Fruit fly (Drosophila melanogaster): ENCODE data around the gene eIF2D.

eIF2D gene

dm6 chr3R:29122817-29123611, 28.6 kb downstream of the eIF2D start, which contains the start of the genes yem and Ctl2 (continued):
- TF ChIP-seq CG6854 (GFP tag; optimal IDR thresholded peaks at IDR 0.05) (no peak), CG6175 (GFP tag; IDR thresholded peaks at IDR 0.05) (peak; percentile 69; the same call in 2 of the 3 replicates), CG1647 (GFP tag; optimal IDR thresholded peaks at IDR 0.05) (peak; percentile 61), lilli (GFP tag; optimal IDR thresholded peaks at IDR 0.05) (peak; percentile 90), CG10209 (GFP tag; optimal IDR thresholded peaks at IDR 0.05) (peak; percentile 46), Lim3 (GFP tag; IDR thresholded peaks at IDR 0.05) (no peak), pum (GFP tag; optimal IDR thresholded peaks at IDR 0.05) (peak; percentile 83), CG7556 (GFP tag; optimal IDR thresholded peaks at IDR 0.05) (peak; percentile 78), fd3F (GFP tag; optimal IDR thresholded peaks at IDR 0.05) (peak; percentile 10), CG1602 (GFP tag; optimal IDR thresholded peaks at IDR 0.05) (peak; percentile 65), ash1 (GFP tag; optimal IDR thresholded peaks at IDR 0.05) (peak; percentile 57), Neu2 (GFP tag; optimal IDR thresholded peaks at IDR 0.05; ENCODE audit: borderline replicate concordance) (peak; percentile 45), CG11247 (GFP tag; IDR thresholded peaks at IDR 0.05) (peak; percentile 50), CG8765 (GFP tag; IDR thresholded peaks at IDR 0.05) (0 out of 2 replicates have a peak, but pooled peaks have one; percentile 7), CG16863 (GFP tag; optimal IDR thresholded peaks at IDR 0.05) (peak; percentile 82), CG7372 (GFP tag; IDR thresholded peaks at IDR 0.05) (peak; percentile 24; the same call in 1 of the 2 replicates), HLH3B (GFP tag; IDR thresholded peaks at IDR 0.05) (peak; percentile 39; the same call in 1 of the 2 replicates), Tbp (GFP tag; optimal IDR thresholded peaks at IDR 0.05) (peak; percentile 24), ERR (GFP tag; optimal IDR thresholded peaks at IDR 0.05) (no peak), CG12071 (GFP tag; optimal IDR thresholded peaks at IDR 0.05) (peak; percentile 38), her (GFP tag; optimal IDR thresholded peaks at IDR 0.05) (peak; percentile 45), Ptx1 (GFP tag; IDR thresholded peaks at IDR 0.05) (peak; percentile 73), CG11504 (tag; optimal IDR thresholded peaks at IDR 0.05) (no peak), CG14014 (GFP tag; IDR thresholded peaks at IDR 0.05) (peak; percentile 44), CG12236 (GFP tag; optimal IDR thresholded peaks at IDR 0.05) (peak; percentile 46), mld (GFP tag; IDR thresholded peaks at IDR 0.05; ENCODE audit: partially characterized antibody) (peak; percentile 39; the same call in 1 of the 3 replicates), trem (tag; optimal IDR thresholded peaks at IDR 0.05) (peak; percentile 48), CG42726 (GFP tag; IDR thresholded peaks at IDR 0.05; ENCODE audit: partially characterized antibody) (peak; percentile 71), Hr3 (GFP tag; optimal IDR thresholded peaks at IDR 0.05) (peak; percentile 78), CG10431 (GFP tag; optimal IDR thresholded peaks at IDR 0.05) (no peak), CG17912 (GFP tag; optimal IDR thresholded peaks at IDR 0.05) (no peak), CG7786 (GFP tag; optimal IDR thresholded peaks at IDR 0.05) (peak; percentile 86), MESR4 (GFP tag; optimal IDR thresholded peaks at IDR 0.05) (peak; percentile 41), BtbVII (GFP tag; optimal IDR thresholded peaks at IDR 0.05) (peak; percentile 34), Usf (GFP tag; optimal IDR thresholded peaks at IDR 0.05) (peak; percentile 46), nerfin-2 (GFP tag; IDR thresholded peaks at IDR 0.05; ENCODE audit: partially characterized antibody) (no peak), CG11093 (GFP tag; IDR thresholded peaks at IDR 0.05) (no peak; the same call in 2 of the 3 replicates), Six4 (GFP tag; optimal IDR thresholded peaks at IDR 0.05) (peak; percentile 42), Nf-YB (GFP tag; optimal IDR thresholded peaks at IDR 0.05) (peak; percentile 25), caup (GFP tag; optimal IDR thresholded peaks at IDR 0.05; ENCODE audit: severe bottlenecking) (peak; percentile 70), Elba2 (GFP tag; optimal IDR thresholded peaks at IDR 0.05) (peak; percentile 67), Aef1 (GFP tag; IDR thresholded peaks at IDR 0.05) (peak; percentile 40), klu (GFP tag; IDR thresholded peaks at IDR 0.05) (peak; percentile 67), CG3838 (GFP tag; optimal IDR thresholded peaks at IDR 0.05) (peak; percentile 63), Rfx (GFP tag; IDR thresholded peaks at IDR 0.05) (peak; percentile 84), CG3726 (GFP tag; IDR thresholded peaks at IDR 0.05) (no peak; the same call in 2 of the 3 replicates), CG34224 (GFP tag; IDR thresholded peaks at IDR 0.05; ENCODE audit: partially characterized antibody) (no peak; the same call in 2 of the 3 replicates), CG10147 (GFP tag; optimal IDR thresholded peaks at IDR 0.05) (peak; percentile 51)

Measured in whole organism, embryonic.